Fruit fly (Drosophila melanogaster) whole organism, pupa: ENCODE data around the gene Wnt4.

Experiments used
- D1 ChIP-seq: fragments of 200-800 bp; sonication (Bioruptor generic); optimal IDR thresholded peaks from 2 replicates; lab custom pipeline; 2018; ENCODE audit warnings: missing biosample characterization, mild to moderate bottlenecking, missing genetic modification characterization, moderate library complexity
- fd96Ca ChIP-seq: fragments of 200-800 bp; sonication (Bioruptor generic); IDR thresholded peaks from 3 replicates; pipeline ENCODE4 v1.3.6; 2022; ENCODE audit warnings: missing biosample characterization, missing genetic modification characterization
- gl ChIP-seq: fragments of 200-800 bp; sonication (Bioruptor generic); optimal IDR thresholded peaks from 2 replicates; lab custom pipeline; 2018; ENCODE audit warnings: missing biosample characterization, mild to moderate bottlenecking, missing genetic modification characterization

dm6 chr2L:7321110-7321509 lies 44.1 kb upstream of the Wnt4 start:
- TF ChIP-seq fd96Ca (GFP tag; lab: Robert Waterston, UW) (no peak), D1 (tag; lab: Kevin White, UChicago) (peak; percentile 13), gl (tag; lab: Kevin White, UChicago) (peak; percentile 46)
